Fruit fly (Drosophila melanogaster) whole organism, embryonic: Measurements from ENCODE around the gene rgn.
A peak's percentile ranks its signal among the peaks of the same experiment; 100 is the strongest.

Experiments used
- CG10267 ChIP-seq: fragments of 200-800 bp; sonication (Bioruptor generic); optimal IDR thresholded peaks from 2 replicates; lab custom pipeline; 2018; ENCODE audit warnings: missing biosample characterization, mild to moderate bottlenecking, missing genetic modification characterization, moderate library complexity
- CG10565 ChIP-seq: fragments of 200-800 bp; sonication (Bioruptor generic); optimal IDR thresholded peaks from 3 replicates; lab custom pipeline; 2016; ENCODE audit warnings: missing biosample characterization, mild to moderate bottlenecking, missing genetic modification characterization
- CG10654 ChIP-seq: fragments of 200-800 bp; sonication (Bioruptor generic); optimal IDR thresholded peaks from 2 replicates; lab custom pipeline; 2016; ENCODE audit warnings: missing biosample characterization, missing genetic modification characterization
- CG10959 ChIP-seq: fragments of 200-800 bp; sonication (Bioruptor generic); IDR thresholded peaks from 2 replicates; pipeline ENCODE4 v1.3.6; 2022; ENCODE audit warnings: missing biosample characterization, missing genetic modification characterization
- CG11085 ChIP-seq: fragments of 200-800 bp; sonication (Bioruptor generic); IDR thresholded peaks from 2 replicates; pipeline ENCODE4 v1.3.6; 2022; ENCODE audit warnings: missing biosample characterization, missing genetic modification characterization
- CG11398 ChIP-seq: fragments of 200-800 bp; sonication (Bioruptor generic); optimal IDR thresholded peaks from 2 replicates; lab custom pipeline; 2016; ENCODE audit warnings: missing biosample characterization, missing genetic modification characterization
- CG12236 ChIP-seq: fragments of 200-800 bp; sonication (Bioruptor generic); optimal IDR thresholded peaks from 2 replicates; lab custom pipeline; 2016; ENCODE audit warnings: missing biosample characterization, missing genetic modification characterization
- CG13123 ChIP-seq: fragments of 200-800 bp; sonication (Bioruptor generic); optimal IDR thresholded peaks from 2 replicates; lab custom pipeline; 2016; ENCODE audit warnings: missing biosample characterization, missing genetic modification characterization
- CG15696 ChIP-seq: fragments of 200-800 bp; sonication (Bioruptor generic); optimal IDR thresholded peaks from 2 replicates; lab custom pipeline; 2019; ENCODE audit warnings: missing biosample characterization, mild to moderate bottlenecking, missing genetic modification characterization, moderate library complexity
- CG1603 ChIP-seq: fragments of 200-800 bp; sonication (Bioruptor generic); optimal IDR thresholded peaks from 2 replicates; lab custom pipeline; 2019; ENCODE audit warnings: missing biosample characterization, mild to moderate bottlenecking, missing genetic modification characterization, moderate library complexity
- CG16779 ChIP-seq: fragments of 200-800 bp; sonication (Bioruptor generic); IDR thresholded peaks from 2 replicates; pipeline ENCODE4 v1.3.6; 2022; ENCODE audit warnings: missing biosample characterization, missing genetic modification characterization
- CG17802 ChIP-seq: fragments of 200-800 bp; sonication (Bioruptor generic); optimal IDR thresholded peaks from 2 replicates; lab custom pipeline; 2018; ENCODE audit warnings: missing biosample characterization, mild to moderate bottlenecking, missing genetic modification characterization, moderate library complexity
- CG18262 ChIP-seq: fragments of 200-800 bp; optimal IDR thresholded peaks from 3 replicates; lab custom pipeline; 2019; ENCODE audit warnings: missing biosample characterization, mild to moderate bottlenecking, missing genetic modification characterization, moderate library complexity
- CG30431 ChIP-seq: fragments of 200-800 bp; sonication (Bioruptor generic); optimal IDR thresholded peaks from 2 replicates; lab custom pipeline; 2017; ENCODE audit warnings: missing biosample characterization, missing genetic modification characterization
- CG3726 ChIP-seq: fragments of 200-800 bp; sonication (Bioruptor generic); IDR thresholded peaks from 3 replicates; pipeline ENCODE4, ENCODE4 v1.3.6; 2022; ENCODE audit warnings: missing biosample characterization, missing genetic modification characterization
- CG3995 ChIP-seq: fragments of 200-800 bp; sonication (Bioruptor generic); optimal IDR thresholded peaks from 3 replicates; lab custom pipeline; 2016; ENCODE audit warnings: missing biosample characterization, missing genetic modification characterization
- CG4730 ChIP-seq: fragments of 200-800 bp; sonication (Bioruptor generic); IDR thresholded peaks from 2 replicates; pipeline ENCODE4 v1.3.6; 2022; ENCODE audit warnings: missing biosample characterization, missing genetic modification characterization
- CG6175 ChIP-seq: fragments of 200-800 bp; sonication (Bioruptor generic); IDR thresholded peaks from 3 replicates; pipeline ENCODE4 v1.3.6; 2022; ENCODE audit warnings: missing biosample characterization, missing genetic modification characterization
- CG9797 ChIP-seq: fragments of 200-800 bp; sonication (Bioruptor generic); optimal IDR thresholded peaks from 3 replicates; lab custom pipeline; 2018; ENCODE audit warnings: missing biosample characterization, mild to moderate bottlenecking, missing genetic modification characterization
- CG9932 ChIP-seq: fragments of 200-800 bp; sonication (Bioruptor generic); IDR thresholded peaks from 2 replicates; pipeline ENCODE4 v1.3.6; 2022; ENCODE audit warnings: missing biosample characterization, missing genetic modification characterization
- CkIIα-i1 ChIP-seq: fragments of 200-800 bp; sonication (Bioruptor generic); IDR thresholded peaks from 2 replicates; pipeline ENCODE4 v1.3.6; 2022; ENCODE audit warnings: missing biosample characterization, missing genetic modification characterization
- Dek ChIP-seq: fragments of 200-800 bp; sonication (Bioruptor generic); optimal IDR thresholded peaks from 3 replicates; lab custom pipeline; 2019; ENCODE audit warnings: missing biosample characterization, mild to moderate bottlenecking, missing genetic modification characterization, moderate library complexity
- Fer2 ChIP-seq: fragments of 200-800 bp; sonication (Bioruptor generic); optimal IDR thresholded peaks from 2 replicates; lab custom pipeline; 2018; ENCODE audit warnings: missing biosample characterization, mild to moderate bottlenecking, missing genetic modification characterization, moderate library complexity
- HLH54F ChIP-seq: fragments of 200-800 bp; sonication (Bioruptor generic); optimal IDR thresholded peaks from 3 replicates; lab custom pipeline; 2016; ENCODE audit warnings: missing biosample characterization, missing genetic modification characterization
- Hr39 ChIP-seq: fragments of >200 bp; optimal IDR thresholded peaks from 2 replicates; lab custom pipeline; 2017
- Hsf ChIP-seq: fragments of 200-800 bp; sonication (Bioruptor generic); optimal IDR thresholded peaks from 3 replicates; lab custom pipeline; 2016; ENCODE audit warnings: missing biosample characterization, missing genetic modification characterization
- MESR4 ChIP-seq: fragments of 200-800 bp; sonication (Bioruptor generic); optimal IDR thresholded peaks from 2 replicates; lab custom pipeline; 2018; ENCODE audit warnings: missing biosample characterization, mild to moderate bottlenecking, missing genetic modification characterization, moderate library complexity
- NFAT ChIP-seq: fragments of 200-800 bp; sonication (Bioruptor generic); IDR thresholded peaks from 2 replicates; pipeline ENCODE4 v1.3.6; 2022; ENCODE audit warnings: missing biosample characterization, missing genetic modification characterization
- Pdp1 ChIP-seq, 2 experiments: fragments of 200-800 bp; sonication (Bioruptor generic); optimal IDR thresholded peaks; 3 replicates each; lab custom pipeline; 2016; ENCODE audit warnings: missing biosample characterization in 2 of 2, missing genetic modification characterization in 2 of 2, mild to moderate bottlenecking in 1 of 2, moderate library complexity in 1 of 2
- Tbp ChIP-seq: fragments of >200 bp; optimal IDR thresholded peaks from 2 replicates; lab custom pipeline; 2018; ENCODE audit warnings: missing biosample characterization, missing genetic modification characterization
- bsh ChIP-seq, 2 experiments: fragments of 200-800 bp; sonication (Bioruptor generic); optimal IDR thresholded peaks; 2 replicates each; lab custom pipeline; 2017 to 2018; ENCODE audit warnings: mild to moderate bottlenecking in 2 of 2, missing biosample characterization in 2 of 2, missing genetic modification characterization in 2 of 2, moderate library complexity in 1 of 2
- cg ChIP-seq: fragments of 200-800 bp; sonication (Bioruptor generic); optimal IDR thresholded peaks from 3 replicates; lab custom pipeline; 2019; ENCODE audit warnings: missing biosample characterization, mild to moderate bottlenecking, missing genetic modification characterization, moderate library complexity
- ewg ChIP-seq: fragments of 200-800 bp; sonication (Bioruptor generic); optimal IDR thresholded peaks from 3 replicates; lab custom pipeline; 2017; ENCODE audit warnings: mild to moderate bottlenecking, missing biosample characterization, missing genetic modification reagents, missing genetic modification characterization
- fd96Cb ChIP-seq: fragments of 200-800 bp; sonication (Bioruptor generic); optimal IDR thresholded peaks from 2 replicates; lab custom pipeline; 2018; ENCODE audit warnings: missing biosample characterization, mild to moderate bottlenecking, missing genetic modification characterization, moderate library complexity
- ftz-f1 ChIP-seq: fragments of 200-800 bp; sonication (Bioruptor generic); optimal IDR thresholded peaks from 2 replicates; lab custom pipeline; 2016; ENCODE audit warnings: missing biosample characterization, missing genetic modification characterization
- gcm ChIP-seq: fragments of 200-800 bp; sonication (Bioruptor generic); optimal IDR thresholded peaks from 2 replicates; lab custom pipeline; 2019; ENCODE audit warnings: missing biosample characterization, mild to moderate bottlenecking, missing genetic modification characterization, moderate library complexity
- gcm2 ChIP-seq: fragments of 200-800 bp; sonication (Bioruptor generic); optimal IDR thresholded peaks from 2 replicates; lab custom pipeline; 2016; ENCODE audit warnings: missing biosample characterization, missing genetic modification characterization
- gsb-n ChIP-seq: fragments of 200-800 bp; sonication (Bioruptor generic); optimal IDR thresholded peaks from 3 replicates; lab custom pipeline; 2018; ENCODE audit warnings: missing biosample characterization, mild to moderate bottlenecking, missing genetic modification characterization
- h ChIP-seq: fragments of >200 bp; optimal IDR thresholded peaks from 2 replicates; lab custom pipeline; 2017
- her ChIP-seq: fragments of 200-800 bp; sonication (Bioruptor generic); optimal IDR thresholded peaks from 2 replicates; lab custom pipeline; 2016; ENCODE audit warnings: missing biosample characterization, missing genetic modification characterization
- jing ChIP-seq: fragments of 200-800 bp; sonication (Bioruptor generic); optimal IDR thresholded peaks from 2 replicates; lab custom pipeline; 2018; ENCODE audit warnings: missing biosample characterization, mild to moderate bottlenecking, missing genetic modification characterization
- pita ChIP-seq: fragments of 200-800 bp; sonication (Bioruptor generic); optimal IDR thresholded peaks from 2 replicates; lab custom pipeline; 2017; ENCODE audit warnings: missing biosample characterization, mild to moderate bottlenecking, missing genetic modification characterization
- pros ChIP-seq: fragments of 200-800 bp; sonication (Bioruptor generic); optimal IDR thresholded peaks from 3 replicates; lab custom pipeline; 2019; ENCODE audit warnings: missing biosample characterization, mild to moderate bottlenecking, missing genetic modification characterization, moderate library complexity
- sim ChIP-seq: fragments of 200-800 bp; sonication (Bioruptor generic); IDR thresholded peaks from 2 replicates; pipeline ENCODE4 v1.3.6; 2022; ENCODE audit warnings: missing biosample characterization, missing genetic modification characterization
- stc ChIP-seq: fragments of 200-800 bp; sonication (Bioruptor generic); IDR thresholded peaks from 2 replicates; pipeline ENCODE4 v1.3.6; 2022; ENCODE audit warnings: missing biosample characterization, missing genetic modification characterization
- tio ChIP-seq: fragments of 200-800 bp; sonication (Bioruptor generic); optimal IDR thresholded peaks from 2 replicates; lab custom pipeline; 2017; ENCODE audit warnings: missing biosample characterization, missing genetic modification characterization, inconsistent platforms
- tna ChIP-seq: fragments of 200-800 bp; sonication (Bioruptor generic); IDR thresholded peaks from 2 replicates; pipeline ENCODE4 v1.3.6; 2022; ENCODE audit warnings: missing biosample characterization, missing genetic modification characterization; ENCODE audit not compliant: partially characterized antibody
- wdn ChIP-seq: fragments of 200-800 bp; sonication (Bioruptor generic); IDR thresholded peaks from 2 replicates; pipeline ENCODE4 v1.3.6; 2022; ENCODE audit warnings: missing biosample characterization, missing genetic modification characterization
- wek ChIP-seq: fragments of 200-800 bp; sonication (Bioruptor generic); optimal IDR thresholded peaks from 3 replicates; lab custom pipeline; 2018; ENCODE audit warnings: missing biosample characterization, mild to moderate bottlenecking, missing genetic modification characterization, moderate library complexity
- zen ChIP-seq: fragments of 200-800 bp; sonication (Bioruptor generic); optimal IDR thresholded peaks from 3 replicates; lab custom pipeline; 2018; ENCODE audit warnings: missing biosample characterization, mild to moderate bottlenecking, missing genetic modification characterization, moderate library complexity
- zen2 ChIP-seq: fragments of 200-800 bp; sonication (Bioruptor generic); IDR thresholded peaks from 3 replicates; pipeline ENCODE4 v1.3.6; 2022; ENCODE audit warnings: missing biosample characterization, missing genetic modification characterization; ENCODE audit not compliant: partially characterized antibody

The rgn gene

DNA sequence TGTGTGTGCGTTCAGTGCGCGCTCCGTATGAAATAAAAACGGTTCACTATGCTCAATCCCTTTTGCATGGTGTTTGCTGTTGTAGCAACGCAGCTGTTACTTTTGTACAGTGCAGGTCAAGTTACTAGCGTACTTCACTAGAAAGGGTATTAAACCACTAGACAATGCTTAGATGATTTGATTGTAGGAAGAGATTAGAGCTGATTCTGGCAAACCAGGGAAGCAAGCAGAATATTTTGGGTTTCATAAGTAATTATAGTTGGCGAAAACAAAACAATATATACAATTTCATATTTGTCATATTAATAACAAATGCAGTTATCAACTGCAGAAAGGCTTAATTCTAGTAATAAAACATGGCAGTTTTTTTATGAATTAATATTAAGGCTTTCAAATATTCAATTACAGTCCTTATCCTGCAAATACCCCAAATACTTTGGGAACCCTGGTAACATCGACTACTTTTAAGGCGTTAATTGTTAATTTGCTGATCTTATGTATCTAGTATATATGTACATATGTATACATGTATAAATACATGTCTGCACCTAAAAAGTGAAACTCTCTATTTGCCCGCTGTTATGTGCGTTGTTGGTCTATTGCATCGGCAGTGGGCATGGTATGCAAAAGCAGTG, 35.0 kb upstream of the rgn start (continued):
- TF ChIP-seq cg (GFP tag; lab: Kevin White, UChicago) (peak; percentile 20), CG10959 (GFP tag; lab: Robert Waterston, UW) (no peak; the same call in 1 of the 2 replicates), Hr39 (lab: Kevin White, UChicago) (no peak), stc (GFP tag; lab: Robert Waterston, UW) (no peak), CG13123 (GFP tag; lab: Kevin White, UChicago) (no peak), zen2 (GFP tag; lab: Robert Waterston, UW) (no peak), Dek (tag; lab: Kevin White, UChicago) (no peak), wek (GFP tag; lab: Kevin White, UChicago) (no peak), CG11398 (GFP tag; lab: Kevin White, UChicago) (no peak), CG1603 (tag; lab: Kevin White, UChicago) (peak; percentile 60), bsh (GFP tag; optimal IDR thresholded peaks at IDR 0.05; lab: Kevin White, UChicago) (peak; percentile 44 to 45), CG9797 (GFP tag; lab: Kevin White, UChicago) (no peak), pita (GFP tag; lab: Kevin White, UChicago) (no peak), her (GFP tag; lab: Kevin White, UChicago) (peak; percentile 35), pros (no peak), CG11085 (no peak), gcm (GFP tag; lab: Kevin White, UChicago) (no peak), jing (GFP tag; lab: Kevin White, UChicago) (no peak), CG3726 (0 out of 3 replicates have a peak, but pooled peaks have one; percentile 46), CG10565 (GFP tag; lab: Kevin White, UChicago) (no peak), CG18262 (tag; lab: Kevin White, UChicago) (peak; percentile 70), Fer2 (tag; lab: Kevin White, UChicago) (no peak), gsb-n (tag; lab: Kevin White, UChicago) (peak; percentile 17), CG6175 (GFP tag; lab: Robert Waterston, UW) (no peak), zen (tag; lab: Kevin White, UChicago) (no peak), gcm2 (GFP tag; lab: Kevin White, UChicago) (no peak), Hsf (peak; percentile 59), CG30431 (peak; percentile 53), NFAT (GFP tag; lab: Robert Waterston, UW) (no peak), CG4730 (GFP tag; lab: Robert Waterston, UW) (no peak), tio (GFP tag; lab: Kevin White, UChicago) (peak; percentile 24), CG15696 (tag; lab: Kevin White, UChicago) (no peak), CG3995 (GFP tag; lab: Kevin White, UChicago) (no peak), Pdp1 (GFP tag; optimal IDR thresholded peaks at IDR 0.05; lab: Kevin White, UChicago) (peak in 1 of 2 experiments; percentile 24), CG10654 (GFP tag; lab: Kevin White, UChicago) (peak; percentile 50), CG10267 (tag; lab: Kevin White, UChicago) (peak; percentile 47), CG17802 (tag; lab: Kevin White, UChicago) (peak; percentile 9), sim (GFP tag; lab: Robert Waterston, UW) (no peak), CkIIα-i1 (GFP tag; lab: Robert Waterston, UW) (no peak), HLH54F (GFP tag; lab: Kevin White, UChicago) (peak; percentile 18), tna (GFP tag; lab: Robert Waterston, UW) (no peak), CG9932 (GFP tag; lab: Robert Waterston, UW) (0 out of 2 replicates have a peak, but pooled peaks have one; percentile 9), MESR4 (GFP tag; lab: Kevin White, UChicago) (no peak), CG16779 (no peak), ewg (no peak), h (no peak), Tbp (no peak), ftz-f1 (no peak), wdn (GFP tag; lab: Robert Waterston, UW) (no peak), fd96Cb (tag; lab: Kevin White, UChicago) (peak; percentile 55), CG12236 (GFP tag; lab: Kevin White, UChicago) (no peak)
